Fruit fly (Drosophila melanogaster): ENCODE measurements around the gene CG44090.

- TF ChIP-seq psq (optimal IDR thresholded peaks at IDR 0.05) (no peak), Dll (optimal IDR thresholded peaks at IDR 0.05) (no peak)
These were observed 6.4 kb upstream of the CG44090 start, which contains the start of gene CG14331 for dm6 chr3R:17440628-17441027.

Measured in whole organism.